Fruit fly (Drosophila melanogaster) whole organism, embryonic: ENCODE data around the gene Uggt.
A peak's percentile ranks its signal among the peaks of the same experiment; 100 is the strongest.

Experiments
- Abd-B ChIP-seq: fragments of 200-800 bp; sonication (Bioruptor generic); optimal IDR thresholded peaks from 2 replicates; lab custom pipeline; 2018; ENCODE audit warnings: missing biosample characterization, mild to moderate bottlenecking, missing genetic modification characterization, moderate library complexity
- Atf-2 ChIP-seq: fragments of 200-800 bp; sonication (Bioruptor generic); optimal IDR thresholded peaks from 2 replicates; lab custom pipeline; 2016; ENCODE audit warnings: missing biosample characterization, missing genetic modification characterization
- Awh ChIP-seq: fragments of 200-800 bp; sonication (Bioruptor generic); IDR thresholded peaks from 2 replicates; pipeline ENCODE4, ENCODE4 v1.3.6; 2022; ENCODE audit warnings: missing biosample characterization, missing genetic modification characterization
- B-H2 ChIP-seq: fragments of 200-800 bp; sonication (Bioruptor generic); optimal IDR thresholded peaks from 2 replicates; lab custom pipeline; 2018; ENCODE audit warnings: missing biosample characterization, mild to moderate bottlenecking, missing genetic modification characterization
- BtbVII ChIP-seq: fragments of 200-800 bp; sonication (Bioruptor generic); optimal IDR thresholded peaks from 3 replicates; lab custom pipeline; 2017; ENCODE audit warnings: missing biosample characterization, mild to moderate bottlenecking, missing genetic modification characterization
- CG10462 ChIP-seq: fragments of 200-800 bp; sonication (Bioruptor generic); optimal IDR thresholded peaks from 2 replicates; lab custom pipeline; 2016; ENCODE audit warnings: missing biosample characterization, missing genetic modification characterization
- CG10959 ChIP-seq: fragments of 200-800 bp; sonication (Bioruptor generic); IDR thresholded peaks from 2 replicates; pipeline ENCODE4 v1.3.6; 2022; ENCODE audit warnings: missing biosample characterization, missing genetic modification characterization
- CG12104 ChIP-seq: fragments of 200-800 bp; sonication (Bioruptor generic); optimal IDR thresholded peaks from 3 replicates; lab custom pipeline; 2016; ENCODE audit warnings: missing biosample characterization, missing genetic modification characterization
- CG13775 ChIP-seq: fragments of 200-800 bp; sonication (Bioruptor generic); optimal IDR thresholded peaks from 3 replicates; lab custom pipeline; 2017; ENCODE audit warnings: missing biosample characterization, mild to moderate bottlenecking, missing genetic modification characterization
- CG14965 ChIP-seq: fragments of 200-800 bp; sonication (Bioruptor generic); optimal IDR thresholded peaks from 2 replicates; lab custom pipeline; 2016; ENCODE audit warnings: missing biosample characterization, missing genetic modification characterization, borderline replicate concordance
- CG16815 ChIP-seq: fragments of 200-800 bp; sonication (Bioruptor generic); optimal IDR thresholded peaks from 3 replicates; lab custom pipeline; 2017; ENCODE audit warnings: missing biosample characterization, mild to moderate bottlenecking, missing genetic modification characterization
- CG17912 ChIP-seq: fragments of 200-800 bp; sonication (Bioruptor generic); optimal IDR thresholded peaks from 2 replicates; lab custom pipeline; 2018; ENCODE audit warnings: missing biosample characterization, mild to moderate bottlenecking, missing genetic modification characterization
- CG1832 ChIP-seq: fragments of 200-800 bp; sonication (Bioruptor generic); optimal IDR thresholded peaks from 2 replicates; lab custom pipeline; 2017; ENCODE audit warnings: missing biosample characterization, mild to moderate bottlenecking, missing genetic modification characterization, inconsistent platforms
- CG3407 ChIP-seq: fragments of 200-800 bp; sonication (Bioruptor generic); optimal IDR thresholded peaks from 2 replicates; lab custom pipeline; 2018; ENCODE audit warnings: missing biosample characterization, mild to moderate bottlenecking, missing genetic modification characterization
- CG34376 ChIP-seq: fragments of 200-800 bp; sonication (Bioruptor generic); optimal IDR thresholded peaks from 2 replicates; lab custom pipeline; 2018; ENCODE audit warnings: missing biosample characterization, mild to moderate bottlenecking, missing genetic modification characterization
- CG5953 ChIP-seq: fragments of 200-800 bp; sonication (Bioruptor generic); IDR thresholded peaks from 2 replicates; pipeline ENCODE4 v1.3.6; 2022; ENCODE audit warnings: missing biosample characterization, missing genetic modification characterization
- CG8089 ChIP-seq: fragments of 200-800 bp; sonication (Bioruptor generic); optimal IDR thresholded peaks from 3 replicates; lab custom pipeline; 2016; ENCODE audit warnings: missing biosample characterization, missing genetic modification characterization
- CG9797 ChIP-seq: fragments of 200-800 bp; sonication (Bioruptor generic); optimal IDR thresholded peaks from 3 replicates; lab custom pipeline; 2018; ENCODE audit warnings: missing biosample characterization, mild to moderate bottlenecking, missing genetic modification characterization
- Dp ChIP-seq: fragments of 200-800 bp; sonication (Bioruptor generic); optimal IDR thresholded peaks from 2 replicates; lab custom pipeline; 2018; ENCODE audit warnings: missing biosample characterization, mild to moderate bottlenecking, missing genetic modification characterization, moderate library complexity
- HHEX ChIP-seq: fragments of 200-800 bp; sonication (Bioruptor generic); optimal IDR thresholded peaks from 3 replicates; lab custom pipeline; 2017; ENCODE audit warnings: missing biosample characterization, mild to moderate bottlenecking, missing genetic modification characterization, missing genetic modification reagents
- HLH3B ChIP-seq: fragments of 200-800 bp; sonication (Bioruptor generic); IDR thresholded peaks from 2 replicates; pipeline ENCODE4 v1.3.6; 2022; ENCODE audit warnings: missing biosample characterization, missing genetic modification characterization
- Hey ChIP-seq: fragments of 200-800 bp; sonication (Bioruptor generic); optimal IDR thresholded peaks from 3 replicates; lab custom pipeline; 2018; ENCODE audit warnings: missing biosample characterization, mild to moderate bottlenecking, missing genetic modification characterization
- Kr ChIP-seq: fragments of 200-800 bp; sonication (Bioruptor generic); optimal IDR thresholded peaks from 2 replicates; lab custom pipeline; 2017; ENCODE audit warnings: missing biosample characterization, mild to moderate bottlenecking, missing genetic modification characterization
- MBD-R2 ChIP-seq: fragments of 200-800 bp; sonication (Bioruptor generic); IDR thresholded peaks from 2 replicates; pipeline ENCODE4 v1.3.6; 2022; ENCODE audit warnings: missing biosample characterization, missing genetic modification characterization
- MESR4 ChIP-seq: fragments of 200-800 bp; sonication (Bioruptor generic); optimal IDR thresholded peaks from 2 replicates; lab custom pipeline; 2018; ENCODE audit warnings: missing biosample characterization, mild to moderate bottlenecking, missing genetic modification characterization, moderate library complexity
- Mrtf ChIP-seq: fragments of 200-800 bp; sonication (Bioruptor generic); IDR thresholded peaks from 3 replicates; pipeline ENCODE4 v1.3.6; 2022; ENCODE audit warnings: missing biosample characterization, missing genetic modification characterization
- Scr ChIP-seq: fragments of 200-800 bp; sonication (Bioruptor generic); IDR thresholded peaks from 2 replicates; pipeline ENCODE4 v1.3.6; 2022; ENCODE audit warnings: missing biosample characterization, missing genetic modification characterization; ENCODE audit not compliant: partially characterized antibody
- chinmo ChIP-seq: fragments of 200-800 bp; sonication (Bioruptor generic); IDR thresholded peaks from 4 replicates; pipeline ENCODE4 v1.3.6; 2022; ENCODE audit warnings: missing biosample characterization, missing genetic modification characterization; ENCODE audit not compliant: partially characterized antibody
- dati ChIP-seq: fragments of 200-800 bp; sonication (Bioruptor generic); IDR thresholded peaks from 2 replicates; pipeline ENCODE4 v1.3.6; 2022; ENCODE audit warnings: missing biosample characterization, missing genetic modification characterization
- dmrt99B ChIP-seq: fragments of 200-800 bp; sonication (Bioruptor generic); optimal IDR thresholded peaks from 2 replicates; lab custom pipeline; 2018; ENCODE audit warnings: missing biosample characterization, mild to moderate bottlenecking, missing genetic modification characterization, moderate library complexity
- ems ChIP-seq: fragments of 200-800 bp; sonication (Bioruptor generic); optimal IDR thresholded peaks from 3 replicates; lab custom pipeline; 2016; ENCODE audit warnings: missing biosample characterization, missing genetic modification characterization
- fd102C ChIP-seq: fragments of 200-800 bp; sonication (Bioruptor generic); optimal IDR thresholded peaks from 2 replicates; lab custom pipeline; 2018; ENCODE audit warnings: missing biosample characterization, mild to moderate bottlenecking, missing genetic modification characterization, moderate library complexity
- fd96Cb ChIP-seq: fragments of 200-800 bp; sonication (Bioruptor generic); optimal IDR thresholded peaks from 2 replicates; lab custom pipeline; 2018; ENCODE audit warnings: missing biosample characterization, mild to moderate bottlenecking, missing genetic modification characterization, moderate library complexity
- gce ChIP-seq: fragments of 200-800 bp; sonication (Bioruptor generic); IDR thresholded peaks from 3 replicates; pipeline ENCODE4 v1.3.6; 2022; ENCODE audit warnings: missing biosample characterization, missing genetic modification characterization
- gem ChIP-seq: fragments of 200-800 bp; sonication (Bioruptor generic); optimal IDR thresholded peaks from 2 replicates; lab custom pipeline; 2019; ENCODE audit warnings: missing biosample characterization, mild to moderate bottlenecking, missing genetic modification characterization, moderate library complexity
- hkb ChIP-seq, 2 experiments: fragments of 200-800 bp in 1 of 2; fragments of >200 bp in 1 of 2; sonication (Bioruptor generic) in 1 of 2; IDR thresholded peaks in 1 of 2; optimal IDR thresholded peaks in 1 of 2; 2 replicates each; pipeline versions ENCODE4 v1.3.6 to Lab custom; 2017 to 2022; ENCODE audit warnings: missing biosample characterization in 1 of 2, missing genetic modification characterization in 1 of 2
- hth ChIP-seq: fragments of >200 bp; optimal IDR thresholded peaks from 2 replicates; lab custom pipeline; 2017; ENCODE audit warnings: inconsistent platforms
- insv ChIP-seq, 2 experiments: fragments of 200-800 bp; sonication (Bioruptor generic); optimal IDR thresholded peaks; 3 replicates each; lab custom pipeline; 2016 to 2018; ENCODE audit warnings: missing biosample characterization in 2 of 2, missing genetic modification characterization in 2 of 2
- lov ChIP-seq, 2 experiments: fragments of 200-800 bp in 1 of 2; fragments of >200 bp in 1 of 2; sonication (Bioruptor generic) in 1 of 2; IDR thresholded peaks in 1 of 2; optimal IDR thresholded peaks in 1 of 2; 2 replicates in 1 of 2; 3 replicates in 1 of 2; pipeline versions ENCODE4 v1.3.6 to Lab custom; 2017 to 2022; ENCODE audit warnings: missing biosample characterization in 1 of 2, missing genetic modification characterization in 1 of 2
- maf-S ChIP-seq: fragments of 200-800 bp; sonication (Bioruptor generic); optimal IDR thresholded peaks from 2 replicates; lab custom pipeline; 2016; ENCODE audit warnings: missing biosample characterization, missing genetic modification characterization
- nmo ChIP-seq: fragments of 200-800 bp; sonication (Bioruptor generic); optimal IDR thresholded peaks from 2 replicates; lab custom pipeline; 2018; ENCODE audit warnings: missing biosample characterization, mild to moderate bottlenecking, missing genetic modification characterization, moderate library complexity
- pfk ChIP-seq: fragments of 200-800 bp; sonication (Bioruptor generic); optimal IDR thresholded peaks from 2 replicates; lab custom pipeline; 2018; ENCODE audit warnings: missing biosample characterization, mild to moderate bottlenecking, missing genetic modification characterization, moderate library complexity
- pita ChIP-seq: fragments of 200-800 bp; sonication (Bioruptor generic); optimal IDR thresholded peaks from 2 replicates; lab custom pipeline; 2017; ENCODE audit warnings: missing biosample characterization, mild to moderate bottlenecking, missing genetic modification characterization
- ranshi ChIP-seq: fragments of 200-800 bp; sonication (Bioruptor generic); IDR thresholded peaks from 2 replicates; pipeline ENCODE4 v1.3.6; 2022; ENCODE audit warnings: missing biosample characterization, missing genetic modification characterization
- repo ChIP-seq: fragments of 200-800 bp; sonication (Bioruptor generic); optimal IDR thresholded peaks from 2 replicates; lab custom pipeline; 2016; ENCODE audit warnings: missing biosample characterization, missing genetic modification characterization
- seq ChIP-seq: fragments of 200-800 bp; sonication (Bioruptor generic); IDR thresholded peaks from 2 replicates; pipeline ENCODE4 v1.3.6; 2022; ENCODE audit warnings: missing biosample characterization, missing genetic modification characterization
- ssp ChIP-seq: fragments of 200-800 bp; sonication (Bioruptor generic); IDR thresholded peaks from 2 replicates; pipeline ENCODE4 v1.3.6; 2022; ENCODE audit warnings: missing biosample characterization, missing genetic modification characterization
- usp ChIP-seq: fragments of >200 bp; optimal IDR thresholded peaks from 2 replicates; lab custom pipeline; 2017; ENCODE audit warnings: missing biosample characterization, missing genetic modification characterization
- zf30C ChIP-seq: fragments of 200-800 bp; sonication (Bioruptor generic); optimal IDR thresholded peaks from 3 replicates; lab custom pipeline; 2018; ENCODE audit warnings: missing biosample characterization, mild to moderate bottlenecking, missing genetic modification characterization

Uggt gene

dm6 chr3L:18898770-18899278 lies 26.3 kb downstream of the Uggt start, which contains the start of gene RpL26 (continued):
- 0 out of 2 replicates have a peak, but pooled peaks have one; percentile 61 for TF ChIP-seq ranshi (GFP tag; lab: Robert Waterston, UW)
- no peak for TF ChIP-seq Kr (GFP tag; lab: Kevin White, UChicago)
- TF ChIP-seq CG8089 (GFP tag; lab: Kevin White, UChicago): peak; percentile 81
- peak; percentile 61 for TF ChIP-seq CG3407 (GFP tag; lab: Kevin White, UChicago)
- peak; percentile 61 for TF ChIP-seq BtbVII (GFP tag; lab: Kevin White, UChicago)
- TF ChIP-seq repo (GFP tag; lab: Kevin White, UChicago): peak; percentile 56
- TF ChIP-seq dmrt99B (tag; lab: Kevin White, UChicago): no peak
- no peak for TF ChIP-seq CG1832 (GFP tag; lab: Kevin White, UChicago)
- TF ChIP-seq CG17912: peak; percentile 55
- peak; percentile 99 for TF ChIP-seq Scr (GFP tag; lab: Robert Waterston, UW)
- TF ChIP-seq seq (GFP tag; lab: Robert Waterston, UW): no peak
- peak; percentile 34 for TF ChIP-seq Dp (GFP tag; lab: Kevin White, UChicago)
- no peak for TF ChIP-seq zf30C
- peak; percentile 78 for TF ChIP-seq hkb (optimal IDR thresholded peaks at IDR 0.05; lab: Kevin White, UChicago)
- peak; percentile 23; the same call in 1 of the 2 replicates for TF ChIP-seq hkb (GFP tag; IDR thresholded peaks at IDR 0.05; lab: Robert Waterston, UW)
- TF ChIP-seq nmo (GFP tag; lab: Kevin White, UChicago): peak; percentile 92
- TF ChIP-seq gce (GFP tag; lab: Robert Waterston, UW): no peak; the same call in 2 of the 3 replicates
- TF ChIP-seq pita: peak; percentile 77
- 0 out of 2 replicates have a peak, but pooled peaks have one; percentile 36 for TF ChIP-seq HLH3B (GFP tag; lab: Robert Waterston, UW)
- peak; percentile 94 to 99 for TF ChIP-seq insv (GFP tag; optimal IDR thresholded peaks at IDR 0.05; lab: Kevin White, UChicago)
- peak; percentile 68 for TF ChIP-seq ssp (GFP tag; lab: Robert Waterston, UW)
- peak; percentile 96 for TF ChIP-seq MESR4 (GFP tag; lab: Kevin White, UChicago)
- TF ChIP-seq B-H2 (GFP tag; lab: Kevin White, UChicago): peak; percentile 83
- peak; percentile 87 for TF ChIP-seq CG13775 (GFP tag; lab: Kevin White, UChicago)
- no peak for TF ChIP-seq CG5953
- TF ChIP-seq Atf-2: peak; percentile 73
- TF ChIP-seq ems: peak; percentile 64
- no peak; the same call in 2 of the 3 replicates for TF ChIP-seq Mrtf (GFP tag; lab: Robert Waterston, UW)
- peak; percentile 89 for TF ChIP-seq chinmo
- TF ChIP-seq Awh (GFP tag; lab: Robert Waterston, UW): no peak
- TF ChIP-seq fd102C: no peak
- TF ChIP-seq maf-S (GFP tag; lab: Kevin White, UChicago): peak; percentile 86
- TF ChIP-seq lov (optimal IDR thresholded peaks at IDR 0.05; lab: Kevin White, UChicago): no peak
- TF ChIP-seq lov (GFP tag; IDR thresholded peaks at IDR 0.05; lab: Robert Waterston, UW): 0 out of 3 replicates have a peak, but pooled peaks have one; percentile 21
- TF ChIP-seq CG9797 (GFP tag; lab: Kevin White, UChicago): peak; percentile 47
- TF ChIP-seq fd96Cb (tag; lab: Kevin White, UChicago): peak; percentile 42
- TF ChIP-seq dati (GFP tag; lab: Robert Waterston, UW): no peak
- TF ChIP-seq CG14965 (GFP tag; lab: Kevin White, UChicago): no peak
- TF ChIP-seq MBD-R2 (GFP tag; lab: Robert Waterston, UW): peak; percentile 56
- TF ChIP-seq usp (GFP tag; lab: Kevin White, UChicago): no peak
- peak; percentile 46; the same call in 1 of the 2 replicates for TF ChIP-seq CG10959
- TF ChIP-seq Hey (tag; lab: Kevin White, UChicago): no peak
- peak; percentile 53 for TF ChIP-seq HHEX (GFP tag; lab: Kevin White, UChicago)
- TF ChIP-seq hth (lab: Kevin White, UChicago): no peak
- peak; percentile 46 for TF ChIP-seq CG10462 (GFP tag; lab: Kevin White, UChicago)
- peak; percentile 79 for TF ChIP-seq CG34376 (GFP tag; lab: Kevin White, UChicago)
- TF ChIP-seq CG16815 (GFP tag; lab: Kevin White, UChicago): peak; percentile 65
- TF ChIP-seq pfk: no peak
- peak; percentile 80 for TF ChIP-seq gem (tag; lab: Kevin White, UChicago)
- TF ChIP-seq CG12104 (GFP tag; lab: Kevin White, UChicago): peak; percentile 62
- peak; percentile 61 for TF ChIP-seq Abd-B (GFP tag; lab: Kevin White, UChicago)
